Worm (Caenorhabditis elegans): Measurements from ENCODE around the gene M03B6.3.

Gene M03B6.3

DNA sequence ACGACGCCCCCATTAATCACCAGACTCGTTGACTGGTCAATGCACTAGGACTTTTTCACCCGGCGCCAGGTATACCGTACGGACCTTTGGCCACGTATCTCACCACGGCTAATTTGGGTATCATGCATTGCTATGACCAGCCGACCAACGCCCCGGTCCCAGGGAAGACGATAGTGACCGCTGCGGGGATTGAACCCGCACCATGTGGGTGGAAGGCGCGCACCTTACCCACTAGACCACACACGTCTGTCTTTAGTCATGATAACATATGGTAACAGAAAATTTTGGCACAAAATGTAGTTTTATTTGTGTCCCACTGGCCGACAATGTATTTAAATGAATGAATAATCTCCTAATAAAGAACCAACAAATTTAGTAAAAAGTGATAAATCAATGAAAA, 22.1 kb upstream of the M03B6.3 start:
- TF ChIP-seq unc-30 (tag; optimal IDR thresholded peaks at IDR 0.05) = no peak
- no peak for TF ChIP-seq ceh-82 (tag; optimal IDR thresholded peaks at IDR 0.05)
- no peak for TF ChIP-seq alr-1 (tag; optimal IDR thresholded peaks at IDR 0.05; ENCODE audit: borderline replicate concordance)
- TF ChIP-seq nhr-90 (tag; optimal IDR thresholded peaks at IDR 0.05; ENCODE audit: poor library complexity) = peak; percentile 8
- no peak for TF ChIP-seq elt-2 (tag; optimal IDR thresholded peaks at IDR 0.05)
- 0 out of 2 replicates have a peak, but pooled peaks have one; percentile 5 for TF ChIP-seq grh-1 (GFP tag; IDR thresholded peaks at IDR 0.05)
- TF ChIP-seq nhr-85 (tag) = peak; percentile 19
- TF ChIP-seq ama-1 (optimal IDR thresholded peaks at IDR 0.05) = no peak

DNA sequence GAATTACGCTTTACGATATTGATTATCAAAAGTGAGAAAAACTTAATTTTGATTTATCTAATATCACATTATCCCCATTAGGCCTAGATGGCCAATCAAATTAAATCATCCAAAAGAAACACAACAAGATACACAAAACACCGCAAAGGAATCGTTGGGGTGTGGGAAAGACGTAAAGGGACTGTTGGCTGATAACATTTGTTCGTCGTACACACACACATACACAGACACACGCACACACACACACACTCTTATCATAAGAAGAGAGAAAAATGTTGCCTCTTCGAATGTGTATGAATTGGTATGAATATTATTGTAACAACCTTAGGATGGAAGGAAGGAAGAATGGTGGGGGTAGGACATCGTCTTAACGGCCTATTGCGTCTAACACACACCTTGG, 21.0 kb upstream of the M03B6.3 start:
- TF ChIP-seq blmp-1 (tag; optimal IDR thresholded peaks at IDR 0.05) (peak; percentile 42), Y116A8C.19 (tag; optimal IDR thresholded peaks at IDR 0.05; ENCODE audit: borderline replicate concordance) (no peak), ceh-88 (GFP tag; IDR thresholded peaks at IDR 0.05) (no peak), nhr-237 (tag; optimal IDR thresholded peaks at IDR 0.05) (no peak), snu-23 (GFP tag; optimal IDR thresholded peaks at IDR 0.05) (peak; percentile 21), ztf-11 (tag; optimal IDR thresholded peaks at IDR 0.05) (no peak), lin-14 (GFP tag; optimal IDR thresholded peaks at IDR 0.05) (peak; percentile 60), efl-1 (optimal IDR thresholded peaks at IDR 0.05) (no peak), efl-1 (GFP tag; optimal IDR thresholded peaks at IDR 0.05 in 1 of 2) (peak in 1 of 2 experiments; percentile 81), jun-1 (tag; optimal IDR thresholded peaks at IDR 0.05) (no peak), pag-3 (tag; optimal IDR thresholded peaks at IDR 0.05; ENCODE audit: borderline replicate concordance, insufficient read depth) (no peak), ama-1 (optimal IDR thresholded peaks at IDR 0.05) (no peak), nhr-85 (tag) (peak; percentile 68), nhr-12 (tag; optimal IDR thresholded peaks at IDR 0.05) (no peak), mab-9 (GFP tag; IDR thresholded peaks at IDR 0.05) (no peak), fkh-10 (GFP tag; optimal IDR thresholded peaks at IDR 0.05) (no peak), xbp-1 (tag; optimal IDR thresholded peaks at IDR 0.05) (no peak), nhr-19 (GFP tag; conservative IDR thresholded peaks at IDR 0.05) (no peak), elt-3 (tag; optimal IDR thresholded peaks at IDR 0.05) (peak in 4 of 6 experiments; percentile 30 to 56 (median 37)), C04F5.9 (tag; optimal IDR thresholded peaks at IDR 0.05) (no peak), nhr-90 (tag; optimal IDR thresholded peaks at IDR 0.05; ENCODE audit: poor library complexity) (peak; percentile 11), lin-35 (GFP tag; optimal IDR thresholded peaks at IDR 0.05) (peak in 1 of 2 experiments; percentile 62), mep-1 (tag; optimal IDR thresholded peaks at IDR 0.05) (peak; percentile 10), sup-37 (GFP tag; optimal IDR thresholded peaks at IDR 0.05) (no peak), pqm-1 (tag; optimal IDR thresholded peaks at IDR 0.05) (no peak), zip-4 (GFP tag; optimal IDR thresholded peaks at IDR 0.05) (no peak), grh-1 (GFP tag; IDR thresholded peaks at IDR 0.05) (no peak), nhr-20 (tag; optimal IDR thresholded peaks at IDR 0.05) (peak; percentile 35), pax-3 (tag; optimal IDR thresholded peaks at IDR 0.05) (no peak), ces-1 (GFP tag; optimal IDR thresholded peaks at IDR 0.05) (no peak), elt-2 (tag; optimal IDR thresholded peaks at IDR 0.05) (peak; percentile 76), fkh-8 (tag; optimal IDR thresholded peaks at IDR 0.05) (no peak)

DNA sequence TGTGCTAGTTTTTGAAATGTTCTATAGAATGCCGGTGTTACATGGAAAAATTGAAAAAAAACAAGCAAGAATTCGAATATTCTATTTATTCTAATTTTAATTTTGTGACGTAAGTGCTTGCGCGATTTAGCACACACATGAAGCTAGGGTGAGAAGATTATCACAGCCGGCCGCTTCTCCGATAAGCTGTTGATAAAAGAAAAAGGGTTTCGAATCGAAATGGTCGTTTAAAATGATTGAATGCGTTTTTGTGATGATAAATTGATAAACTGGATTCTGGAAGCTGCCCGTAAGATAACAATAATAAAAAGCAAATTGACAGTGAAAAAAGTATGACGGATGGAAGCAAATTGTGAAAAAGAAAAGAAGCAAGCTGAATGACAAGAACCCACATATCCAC, 20.1 kb upstream of the M03B6.3 start:
- TF ChIP-seq nhr-90 (tag; optimal IDR thresholded peaks at IDR 0.05; ENCODE audit: poor library complexity) (no peak), unc-130 (tag; optimal IDR thresholded peaks at IDR 0.05) (no peak), elt-2 (tag; optimal IDR thresholded peaks at IDR 0.05) (peak; percentile 88)

DNA sequence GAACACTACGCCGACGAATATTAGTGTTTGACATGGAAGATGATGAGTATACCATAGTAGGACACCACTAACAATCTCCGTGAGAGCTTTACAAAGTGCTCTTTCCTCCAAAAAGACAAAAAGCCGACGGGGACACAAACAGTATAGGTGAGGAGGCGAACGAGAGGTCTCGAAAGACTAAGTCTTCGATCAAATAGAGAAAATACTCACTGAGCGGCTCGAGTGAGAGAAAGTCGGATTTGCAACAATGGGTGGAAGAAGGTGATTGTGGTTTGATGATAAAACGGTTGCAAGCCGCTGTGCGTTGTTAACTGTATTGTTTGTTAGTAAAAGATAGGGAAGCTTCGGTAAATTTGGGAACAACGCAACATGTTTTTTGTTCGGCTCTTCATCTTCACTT, 18.5 kb upstream of the M03B6.3 start, which contains the start of gene hlb-1:
Gene hlb-1 (minus strand): TSS at position 101 of the 400 bp plus-strand sequence.
- no peak for TF ChIP-seq lin-35 (GFP tag; optimal IDR thresholded peaks at IDR 0.05)
- TF ChIP-seq nhr-77 (tag; optimal IDR thresholded peaks at IDR 0.05) = peak; percentile 30
- no peak for TF ChIP-seq ceh-82 (tag; optimal IDR thresholded peaks at IDR 0.05)
